Worm (Caenorhabditis elegans): Measurements from ENCODE around the gene gsto-1.
A peak's percentile ranks its signal among the peaks of the same experiment; 100 is the strongest.

Gene gsto-1

ce11 chrIII:7978289-7978688 is 31.5 kb upstream of the gsto-1 start:
- no peak for TF ChIP-seq pax-1 (tag; optimal IDR thresholded peaks at IDR 0.05)

ce11 chrIII:7977777-7978176 is 31.0 kb upstream of the gsto-1 start, which contains the start of gene C06G4.4:
C06G4.4 (minus strand) TSS chrIII:7977812.
- TF ChIP-seq Y22D7AL.16 (tag; optimal IDR thresholded peaks at IDR 0.05): no peak
- no peak for TF ChIP-seq pha-2 (tag; optimal IDR thresholded peaks at IDR 0.05)

- no peak for TF ChIP-seq zip-5 (tag; optimal IDR thresholded peaks at IDR 0.05)
Measured at ce11 chrIII:7977224-7977623, 30.4 kb upstream of the gsto-1 start.

- TF ChIP-seq ceh-45 (GFP tag; IDR thresholded peaks at IDR 0.05): no peak
- no peak for TF ChIP-seq pat-9 (tag; optimal IDR thresholded peaks at IDR 0.05)
- TF ChIP-seq ama-1 (optimal IDR thresholded peaks at IDR 0.05): no peak
- TF ChIP-seq syd-9 (tag; optimal IDR thresholded peaks at IDR 0.05): no peak
- TF ChIP-seq ceh-48 (tag; optimal IDR thresholded peaks at IDR 0.05): no peak
- TF ChIP-seq hlh-8 (tag; optimal IDR thresholded peaks at IDR 0.05): no peak
- TF ChIP-seq hlh-6 (tag; optimal IDR thresholded peaks at IDR 0.05): no peak
- no peak for TF ChIP-seq tbx-7 (tag; optimal IDR thresholded peaks at IDR 0.05)
- TF ChIP-seq ztf-16 (tag; optimal IDR thresholded peaks at IDR 0.05): no peak
- no peak for TF ChIP-seq C38D4.7 (GFP tag; optimal IDR thresholded peaks at IDR 0.05)
- TF ChIP-seq unc-3 (GFP tag; conservative IDR thresholded peaks at IDR 0.05): no peak
- TF ChIP-seq unc-3 (tag; optimal IDR thresholded peaks at IDR 0.05): no peak
- no peak for TF ChIP-seq npax-4 (tag; optimal IDR thresholded peaks at IDR 0.05)
- no peak for TF ChIP-seq lin-11 (tag; optimal IDR thresholded peaks at IDR 0.05)
- TF ChIP-seq Y22D7AL.16 (tag; optimal IDR thresholded peaks at IDR 0.05): no peak
- TF ChIP-seq T23F11.4 (GFP tag; optimal IDR thresholded peaks at IDR 0.05): no peak
- TF ChIP-seq ttx-3 (tag; optimal IDR thresholded peaks at IDR 0.05): no peak
- no peak for TF ChIP-seq ceh-6 (GFP tag; optimal IDR thresholded peaks at IDR 0.05)
- no peak for TF ChIP-seq che-1 (tag; optimal IDR thresholded peaks at IDR 0.05)
Measured at ce11 chrIII:7973968-7974607, 27.3 kb upstream of the gsto-1 start.

- peak; percentile 41 for TF ChIP-seq tbx-2 (tag; optimal IDR thresholded peaks at IDR 0.05)
- no peak for TF ChIP-seq ceh-6 (GFP tag; optimal IDR thresholded peaks at IDR 0.05)
- peak; percentile 62 for TF ChIP-seq unc-42 (tag; optimal IDR thresholded peaks at IDR 0.05)
- TF ChIP-seq pat-9 (tag; optimal IDR thresholded peaks at IDR 0.05): peak; percentile 29
- TF ChIP-seq elt-2 (tag; optimal IDR thresholded peaks at IDR 0.05): peak; percentile 25
- peak; percentile 55 for TF ChIP-seq ceh-31 (tag; optimal IDR thresholded peaks at IDR 0.05)
- peak; percentile 3 for TF ChIP-seq unc-55 (GFP tag; optimal IDR thresholded peaks at IDR 0.05)
- no peak for TF ChIP-seq npax-4 (tag; optimal IDR thresholded peaks at IDR 0.05)
- TF ChIP-seq unc-86 (tag; optimal IDR thresholded peaks at IDR 0.05): peak; percentile 6
- peak; percentile 11 for TF ChIP-seq dve-1 (tag; optimal IDR thresholded peaks at IDR 0.05)
- TF ChIP-seq hlh-30 (tag; optimal IDR thresholded peaks at IDR 0.05; ENCODE audit: insufficient read depth): peak; percentile 37
- no peak for TF ChIP-seq ceh-48 (tag; optimal IDR thresholded peaks at IDR 0.05)
- TF ChIP-seq ceh-18 (tag; optimal IDR thresholded peaks at IDR 0.05): peak; percentile 25
- peak; percentile 61 for TF ChIP-seq nfya-1 (tag; optimal IDR thresholded peaks at IDR 0.05)
Measured at ce11 chrIII:7973201-7973767, 26.5 kb upstream of the gsto-1 start, which contains the start of the genes eef-1B.1 and aco-2. eef-1B.1 (minus strand) TSS chrIII:7973386. aco-2 (plus strand) TSS chrIII:7973717.

- TF ChIP-seq K09A11.1 (tag; optimal IDR thresholded peaks at IDR 0.05; ENCODE audit: insufficient read depth) (no peak), nfya-1 (tag; optimal IDR thresholded peaks at IDR 0.05) (no peak), hlh-30 (tag; optimal IDR thresholded peaks at IDR 0.05; ENCODE audit: insufficient read depth) (no peak), fkh-10 (GFP tag; optimal IDR thresholded peaks at IDR 0.05) (no peak), ceh-6 (GFP tag; optimal IDR thresholded peaks at IDR 0.05) (no peak), ceh-19 (GFP tag; optimal IDR thresholded peaks at IDR 0.05) (no peak), pag-3 (tag; optimal IDR thresholded peaks at IDR 0.05; ENCODE audit: borderline replicate concordance) (no peak), lim-6 (tag; optimal IDR thresholded peaks at IDR 0.05) (no peak), ceh-9 (tag; optimal IDR thresholded peaks at IDR 0.05) (no peak), hlh-13 (GFP tag; optimal IDR thresholded peaks at IDR 0.05) (no peak), odd-2 (tag; optimal IDR thresholded peaks at IDR 0.05) (no peak), dmd-4 (tag; optimal IDR thresholded peaks at IDR 0.05; ENCODE audit: borderline replicate concordance) (no peak), ztf-16 (tag; optimal IDR thresholded peaks at IDR 0.05) (no peak), nhr-11 (tag; optimal IDR thresholded peaks at IDR 0.05) (no peak)
Measured at ce11 chrIII:7972687-7973086, 25.9 kb upstream of the gsto-1 start.
